Worm (Caenorhabditis elegans) whole organism, late embryonic: ENCODE results near the gene clu-1.
A peak's percentile ranks its signal among the peaks of the same experiment; 100 is the strongest.

Experiments used
- C08G9.2 ChIP-seq: sonication (generic microtip); optimal IDR thresholded peaks from 2 replicates; lab custom pipeline; 2016; ENCODE audit warnings: mild to moderate bottlenecking, missing genetic modification characterization, moderate library complexity, missing compliant biosample characterization
- F13H6.1 ChIP-seq: sonication (generic microtip); optimal IDR thresholded peaks from 2 replicates; lab custom pipeline; 2016; ENCODE audit warnings: missing genetic modification characterization, missing compliant biosample characterization
- K02D7.2 ChIP-seq: sonication (generic microtip); optimal IDR thresholded peaks from 2 replicates; lab custom pipeline; 2017; ENCODE audit warnings: mild to moderate bottlenecking, missing genetic modification characterization, missing compliant biosample characterization
- K09A11.1 ChIP-seq: sonication (generic microtip); optimal IDR thresholded peaks from 2 replicates; lab custom pipeline; 2017; ENCODE audit warnings: antibody characterized with exemption, mild to moderate bottlenecking, missing genetic modification characterization, missing compliant biosample characterization; ENCODE audit not compliant: insufficient read depth
- T23F11.4 ChIP-seq: fragments of 200-800 bp; sonication (Bioruptor generic); optimal IDR thresholded peaks from 2 replicates; lab custom pipeline; 2018; ENCODE audit warnings: mild to moderate bottlenecking, missing genetic modification characterization, missing compliant biosample characterization
- ahr-1 ChIP-seq: sonication (generic microtip); optimal IDR thresholded peaks from 2 replicates; lab custom pipeline; 2016; ENCODE audit warnings: missing genetic modification characterization, missing compliant biosample characterization
- ama-1 ChIP-seq: fragments of 150-350 bp; optimal IDR thresholded peaks from 2 replicates; lab custom pipeline; 2014
- ceh-14 ChIP-seq: sonication (generic microtip); optimal IDR thresholded peaks from 2 replicates; lab custom pipeline; 2016; ENCODE audit warnings: missing genotype, missing genetic modification characterization, missing compliant biosample characterization
- ceh-18 ChIP-seq: sonication (generic microtip); optimal IDR thresholded peaks from 2 replicates; lab custom pipeline; 2016; ENCODE audit warnings: missing genetic modification characterization, missing compliant biosample characterization
- ceh-19 ChIP-seq: fragments of 200-800 bp; sonication (Bioruptor generic); optimal IDR thresholded peaks from 2 replicates; lab custom pipeline; 2018; ENCODE audit warnings: mild to moderate bottlenecking, missing genetic modification characterization, missing compliant biosample characterization
- ceh-22 ChIP-seq: sonication (generic microtip); optimal IDR thresholded peaks from 2 replicates; lab custom pipeline; 2017; ENCODE audit warnings: missing biosample characterization, missing genetic modification characterization
- ceh-24 ChIP-seq: sonication (generic microtip); optimal IDR thresholded peaks from 2 replicates; lab custom pipeline; 2016; ENCODE audit warnings: mild to moderate bottlenecking, missing genetic modification characterization, missing compliant biosample characterization
- ceh-30 ChIP-seq: fragments of 150-350 bp; optimal IDR thresholded peaks from 2 replicates; lab custom pipeline; 2014; ENCODE audit warnings: missing biosample characterization, missing genetic modification characterization
- ceh-31 ChIP-seq: sonication (generic microtip); optimal IDR thresholded peaks from 2 replicates; lab custom pipeline; 2016; ENCODE audit warnings: missing genetic modification characterization, missing compliant biosample characterization
- ceh-34 ChIP-seq: sonication (generic microtip); optimal IDR thresholded peaks from 2 replicates; lab custom pipeline; 2016; ENCODE audit warnings: mild to moderate bottlenecking, missing genetic modification characterization, missing compliant biosample characterization
- ceh-45 ChIP-seq: fragments of 200-800 bp; sonication (Bioruptor generic); IDR thresholded peaks from 2 replicates; pipeline ENCODE4 v1.3.6; 2022; ENCODE audit warnings: missing genetic modification reagents, missing genetic modification characterization, missing compliant biosample characterization
- ceh-48 ChIP-seq: sonication (generic microtip); optimal IDR thresholded peaks from 2 replicates; lab custom pipeline; 2016; ENCODE audit warnings: missing genetic modification characterization, inconsistent platforms, missing compliant biosample characterization
- dmd-4 ChIP-seq: sonication (generic microtip); optimal IDR thresholded peaks from 2 replicates; lab custom pipeline; 2016; ENCODE audit warnings: borderline replicate concordance, missing genetic modification characterization, missing compliant biosample characterization
- elt-2 ChIP-seq: sonication (generic microtip); optimal IDR thresholded peaks from 2 replicates; lab custom pipeline; 2016; ENCODE audit warnings: missing genetic modification reagents, missing genetic modification characterization, missing compliant biosample characterization
- elt-4 ChIP-seq: sonication (generic microtip); optimal IDR thresholded peaks from 2 replicates; lab custom pipeline; 2016; ENCODE audit warnings: missing genetic modification characterization, missing compliant biosample characterization
- ets-4 ChIP-seq: sonication (generic microtip); optimal IDR thresholded peaks from 2 replicates; lab custom pipeline; 2016; ENCODE audit warnings: missing genetic modification characterization, missing compliant biosample characterization
- hlh-15 ChIP-seq: sonication (generic microtip); optimal IDR thresholded peaks from 2 replicates; lab custom pipeline; 2016; ENCODE audit warnings: missing genetic modification characterization, missing compliant biosample characterization
- hlh-30 ChIP-seq: sonication (generic microtip); optimal IDR thresholded peaks from 2 replicates; lab custom pipeline; 2017; ENCODE audit warnings: antibody characterized with exemption, missing genetic modification characterization, missing compliant biosample characterization; ENCODE audit not compliant: insufficient read depth
- hlh-6 ChIP-seq: sonication (generic microtip); optimal IDR thresholded peaks from 2 replicates; lab custom pipeline; 2016; ENCODE audit warnings: missing genotype, missing genetic modification characterization, missing compliant biosample characterization
- hlh-8 ChIP-seq: sonication (generic microtip); optimal IDR thresholded peaks from 2 replicates; lab custom pipeline; 2016; ENCODE audit warnings: missing genotype, missing genetic modification characterization, missing compliant biosample characterization
- lin-11 ChIP-seq: fragments of 200-800 bp; sonication (Bioruptor generic); optimal IDR thresholded peaks from 2 replicates; lab custom pipeline; 2018; ENCODE audit warnings: mild to moderate bottlenecking, missing genetic modification characterization, missing compliant biosample characterization
- nfya-1 ChIP-seq: sonication (generic microtip); optimal IDR thresholded peaks from 2 replicates; lab custom pipeline; 2017; ENCODE audit warnings: missing genetic modification characterization, mild to moderate bottlenecking, missing compliant biosample characterization, antibody characterized with exemption, moderate library complexity
- odd-2 ChIP-seq: sonication (generic microtip); optimal IDR thresholded peaks from 2 replicates; lab custom pipeline; 2017; ENCODE audit warnings: antibody characterized with exemption, mild to moderate bottlenecking, missing genetic modification characterization, missing compliant biosample characterization
- pag-3 ChIP-seq: sonication (generic microtip); optimal IDR thresholded peaks from 2 replicates; lab custom pipeline; 2016; ENCODE audit warnings: missing compliant biosample characterization, missing genetic modification characterization, borderline replicate concordance
- pat-9 ChIP-seq: fragments of 200-800 bp; sonication (Bioruptor generic); optimal IDR thresholded peaks from 2 replicates; lab custom pipeline; 2018; ENCODE audit warnings: mild to moderate bottlenecking, missing genetic modification characterization, moderate library complexity, missing compliant biosample characterization
- pax-1 ChIP-seq: fragments of 150-350 bp; optimal IDR thresholded peaks from 2 replicates; lab custom pipeline; 2014; ENCODE audit warnings: missing biosample characterization, missing genetic modification characterization
- pha-2 ChIP-seq: sonication (generic microtip); optimal IDR thresholded peaks from 2 replicates; lab custom pipeline; 2017; ENCODE audit warnings: mild to moderate bottlenecking, missing genetic modification characterization, missing compliant biosample characterization
- pha-4 ChIP-seq: fragments of 150-350 bp; optimal IDR thresholded peaks from 2 replicates; lab custom pipeline; 2018; ENCODE audit warnings: missing biosample characterization, missing genetic modification reagents, missing genetic modification characterization
- pqm-1 ChIP-seq: sonication (generic microtip); optimal IDR thresholded peaks from 2 replicates; lab custom pipeline; 2016; ENCODE audit warnings: missing genetic modification characterization, missing compliant biosample characterization
- ref-2 ChIP-seq: sonication (generic microtip); optimal IDR thresholded peaks from 2 replicates; lab custom pipeline; 2016; ENCODE audit warnings: missing genetic modification characterization, missing compliant biosample characterization
- rnt-1 ChIP-seq: sonication (generic microtip); optimal IDR thresholded peaks from 2 replicates; lab custom pipeline; 2016; ENCODE audit warnings: missing genetic modification characterization, missing compliant biosample characterization
- sdc-2 ChIP-seq: sonication (generic microtip); optimal IDR thresholded peaks from 2 replicates; lab custom pipeline; 2016; ENCODE audit warnings: missing genotype, missing genetic modification characterization, missing compliant biosample characterization
- syd-9 ChIP-seq: sonication (generic microtip); optimal IDR thresholded peaks from 2 replicates; lab custom pipeline; 2016; ENCODE audit warnings: mild to moderate bottlenecking, missing genetic modification characterization, moderate library complexity, missing compliant biosample characterization
- tbx-2 ChIP-seq: sonication (generic microtip); optimal IDR thresholded peaks from 2 replicates; lab custom pipeline; 2016; ENCODE audit warnings: missing genetic modification characterization, missing compliant biosample characterization
- unc-42 ChIP-seq: sonication (generic microtip); optimal IDR thresholded peaks from 2 replicates; lab custom pipeline; 2016; ENCODE audit warnings: missing genotype, missing genetic modification characterization, missing compliant biosample characterization
- unc-55 ChIP-seq: sonication (generic microtip); optimal IDR thresholded peaks from 2 replicates; lab custom pipeline; 2017; ENCODE audit warnings: missing biosample characterization, missing genetic modification reagents, missing genetic modification characterization
- unc-86 ChIP-seq: sonication (generic microtip); optimal IDR thresholded peaks from 2 replicates; lab custom pipeline; 2016; ENCODE audit warnings: missing genetic modification characterization, missing compliant biosample characterization
- ztf-16 ChIP-seq: sonication (generic microtip); optimal IDR thresholded peaks from 2 replicates; lab custom pipeline; 2017; ENCODE audit warnings: missing genetic modification characterization, missing compliant biosample characterization

clu-1 gene

DNA sequence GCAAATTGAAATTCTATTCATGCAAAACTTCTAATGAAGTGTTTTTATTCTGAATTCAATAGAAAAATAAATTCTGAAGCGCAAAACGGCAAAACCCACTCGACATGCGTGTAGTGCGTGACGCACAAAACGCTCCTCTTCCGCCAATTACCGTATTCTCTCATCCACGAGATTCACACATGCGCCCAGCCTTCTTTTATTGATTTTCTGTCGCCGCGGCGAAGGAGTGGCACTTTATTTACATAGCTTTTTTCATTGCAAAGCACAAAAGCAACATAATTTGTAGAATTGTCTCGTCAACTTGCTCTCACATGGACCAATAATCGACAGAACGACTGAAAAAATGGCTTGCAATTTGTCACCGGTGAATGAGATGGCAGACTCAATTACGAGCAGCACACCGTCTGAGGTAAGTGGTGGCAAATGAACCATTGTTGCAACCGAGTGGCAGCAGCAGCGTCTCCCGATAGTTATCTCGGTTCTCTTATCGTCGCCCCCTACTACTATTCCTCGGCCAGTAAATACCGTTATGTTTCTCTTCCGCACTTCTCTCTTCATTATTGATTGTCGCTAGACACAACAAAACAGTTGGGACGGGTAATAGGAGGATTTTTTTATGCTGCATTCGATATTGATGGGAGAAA is 24.9 kb upstream of the clu-1 start, which contains the start of gene unc-16:
Gene unc-16 (plus strand): TSS at position 243 of the 644 bp plus-strand sequence.
- TF ChIP-seq nfya-1 (peak; percentile 95), C08G9.2 (no peak), ama-1 (lab: Kevin White, UChicago) (peak; percentile 1), rnt-1 (tag; lab: Kevin White, UChicago) (peak; percentile 36), ceh-18 (tag; lab: Kevin White, UChicago) (peak; percentile 58), pqm-1 (tag; lab: Kevin White, UChicago) (no peak), ceh-48 (tag; lab: Kevin White, UChicago) (peak; percentile 99), ceh-34 (peak; percentile 70), unc-55 (GFP tag; lab: Kevin White, UChicago) (peak; percentile 90), ref-2 (tag; lab: Kevin White, UChicago) (peak; percentile 25), pag-3 (tag; lab: Kevin White, UChicago) (no peak), elt-2 (tag; lab: Kevin White, UChicago) (peak; percentile 47), T23F11.4 (GFP tag; lab: Kevin White, UChicago) (no peak), tbx-2 (tag; lab: Kevin White, UChicago) (peak; percentile 74), K09A11.1 (tag; lab: Kevin White, UChicago) (no peak), hlh-30 (tag; lab: Kevin White, UChicago) (peak; percentile 93), pax-1 (tag; lab: Kevin White, UChicago) (no peak), ceh-24 (tag; lab: Kevin White, UChicago) (no peak), pha-4 (peak; percentile 78), sdc-2 (tag; lab: Kevin White, UChicago) (no peak), lin-11 (tag; lab: Kevin White, UChicago) (no peak), ceh-45 (no peak), ceh-30 (tag; lab: Kevin White, UChicago) (no peak), pha-2 (tag; lab: Kevin White, UChicago) (no peak), hlh-15 (tag; lab: Kevin White, UChicago) (no peak), elt-4 (tag; lab: Kevin White, UChicago) (no peak), ceh-31 (peak; percentile 84), unc-86 (peak; percentile 0), dmd-4 (tag; lab: Kevin White, UChicago) (no peak), ceh-19 (GFP tag; lab: Kevin White, UChicago) (no peak), odd-2 (tag; lab: Kevin White, UChicago) (no peak), F13H6.1 (tag; lab: Kevin White, UChicago) (no peak), ahr-1 (tag; lab: Kevin White, UChicago) (no peak), ztf-16 (peak; percentile 56), ceh-22 (no peak), unc-42 (tag; lab: Kevin White, UChicago) (peak; percentile 36), hlh-8 (tag; lab: Kevin White, UChicago) (peak; percentile 55), ets-4 (tag; lab: Kevin White, UChicago) (peak; percentile 40), syd-9 (tag; lab: Kevin White, UChicago) (no peak), hlh-6 (tag; lab: Kevin White, UChicago) (no peak)

DNA sequence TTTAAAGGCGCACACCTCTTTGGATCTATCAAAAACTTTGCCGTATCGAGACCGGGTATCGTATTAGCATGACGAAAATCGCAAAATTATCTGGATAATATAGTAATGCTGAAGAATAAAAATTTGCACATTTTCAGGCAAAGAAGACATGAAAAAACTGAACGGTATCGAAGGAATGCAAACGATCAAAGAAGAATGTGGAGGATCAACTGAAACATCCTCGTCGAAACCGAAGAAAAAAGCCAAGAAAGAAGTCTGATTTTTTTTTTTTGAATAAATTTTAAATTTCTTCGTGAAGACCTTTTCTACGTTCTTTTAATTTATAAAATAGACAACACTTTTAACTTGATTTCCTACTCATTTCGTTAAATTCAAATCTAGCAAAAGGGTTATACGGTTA is 23.6 kb upstream of the clu-1 start, which contains the start of gene ZK1098.12:
Gene ZK1098.12 (plus strand): TSS at position 301 of the 400 bp plus-strand sequence.
- TF ChIP-seq ceh-14 (tag; lab: Kevin White, UChicago) (no peak), pat-9 (no peak), K02D7.2 (tag; lab: Kevin White, UChicago) (no peak), T23F11.4 (GFP tag; lab: Kevin White, UChicago) (no peak)
